Worm (Caenorhabditis elegans): Measurements from ENCODE around the gene K07D4.2.

DNA sequence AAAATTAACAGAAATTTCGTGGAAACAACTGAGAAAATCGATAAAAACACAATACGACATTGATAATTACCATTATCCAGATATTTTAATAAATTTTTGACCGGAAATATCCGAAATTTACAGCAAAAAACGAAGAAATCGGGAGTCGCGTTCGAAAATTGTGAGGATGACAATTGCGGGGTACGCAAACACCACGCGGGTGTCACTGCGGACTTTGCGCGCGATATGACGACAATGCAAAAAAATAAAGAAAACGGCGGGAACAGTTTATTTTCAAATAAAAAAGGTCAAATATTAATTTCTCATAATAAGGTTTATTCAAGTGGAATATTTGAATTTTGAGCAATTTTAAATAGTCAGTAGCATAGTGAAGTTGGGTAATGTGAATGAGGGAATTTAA is 947 bp downstream of the K07D4.2 start, which contains the start of gene rpn-11:
- TF ChIP-seq unc-62 (GFP tag; optimal IDR thresholded peaks at IDR 0.05) (no peak), Y53G8AR.9 (GFP tag; conservative IDR thresholded peaks at IDR 0.05) (0 out of 2 replicates have a peak, but pooled peaks have one; percentile 55), madf-10 (tag; optimal IDR thresholded peaks at IDR 0.05) (peak; percentile 1), repo-1 (tag; optimal IDR thresholded peaks at IDR 0.05) (peak; percentile 40), nhr-179 (tag; optimal IDR thresholded peaks at IDR 0.05) (no peak), ZK185.1 (tag; optimal IDR thresholded peaks at IDR 0.05; ENCODE audit: poor library complexity, severe bottlenecking) (no peak), ztf-25 (GFP tag; IDR thresholded peaks at IDR 0.05) (no peak), B0261.1 (tag; optimal IDR thresholded peaks at IDR 0.05) (peak; percentile 5), unc-130 (GFP tag; optimal IDR thresholded peaks at IDR 0.05) (peak; percentile 56), snpc-1.3 (tag; optimal IDR thresholded peaks at IDR 0.05; ENCODE audit: insufficient read depth) (peak; percentile 24), rec-8 (tag; optimal IDR thresholded peaks at IDR 0.05) (no peak), nfyb-1 (GFP tag; IDR thresholded peaks at IDR 0.05) (peak; percentile 87), hlh-26 (GFP tag; conservative IDR thresholded peaks at IDR 0.05) (no peak), B0035.1 (tag; optimal IDR thresholded peaks at IDR 0.05) (no peak)
